Worm (Caenorhabditis elegans): ENCODE results near the gene Y69A2AR.50.

Y69A2AR.50 gene

DNA sequence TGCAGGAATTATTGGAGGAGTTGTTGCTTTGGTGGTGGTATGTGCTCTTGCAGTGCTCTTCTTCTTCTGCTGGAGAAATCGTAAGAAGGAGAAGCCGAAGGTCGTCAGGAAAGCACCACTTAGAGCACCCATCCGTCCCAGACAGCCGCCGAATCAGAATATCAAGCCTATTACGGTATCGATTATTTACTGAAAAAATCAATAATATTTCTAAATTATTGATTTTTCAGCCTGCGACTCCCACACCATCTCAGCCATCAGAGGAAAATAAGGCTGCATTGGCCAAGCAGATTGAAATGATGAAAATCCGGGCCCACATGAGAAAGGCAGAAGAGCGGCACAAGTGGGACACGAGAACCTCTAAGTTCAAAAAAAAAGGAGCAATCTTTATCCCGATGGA lies 6.0 kb upstream of the Y69A2AR.50 start:
- TF ChIP-seq unc-39 (tag; optimal IDR thresholded peaks at IDR 0.05) (no peak), unc-120 (tag; optimal IDR thresholded peaks at IDR 0.05; ENCODE audit: poor library complexity, severe bottlenecking) (no peak), drap-1 (GFP tag; optimal IDR thresholded peaks at IDR 0.05) (no peak), bed-3 (GFP tag; optimal IDR thresholded peaks at IDR 0.05) (no peak)

DNA sequence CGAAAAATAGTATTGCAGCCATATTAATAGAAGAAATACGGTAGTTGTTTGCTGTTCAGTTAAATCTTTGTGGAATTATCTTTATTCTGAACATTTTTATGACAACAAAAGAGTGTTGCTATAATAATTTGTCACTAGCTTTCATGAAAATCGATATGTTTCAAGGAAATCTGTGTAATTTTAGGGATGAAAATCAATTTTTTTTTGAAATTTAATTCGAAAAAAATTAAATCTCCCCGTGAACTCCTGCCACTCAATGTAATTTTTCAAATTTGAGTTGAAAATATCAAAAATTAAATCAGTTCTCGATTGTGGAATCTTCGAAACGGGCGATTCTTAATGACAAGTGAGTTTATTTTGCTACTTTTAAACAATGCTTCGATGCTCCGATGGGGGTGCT lies 813 bp upstream of the Y69A2AR.50 start, which contains the start of gene Y69A2AR.46:
Gene Y69A2AR.46, plus strand, starts transcription at position 301 of the 400 bp plus-strand sequence.
- TF ChIP-seq unc-120 (tag; optimal IDR thresholded peaks at IDR 0.05; ENCODE audit: poor library complexity, severe bottlenecking) (no peak), nhr-28 (tag; optimal IDR thresholded peaks at IDR 0.05) (no peak), nhr-76 (tag; optimal IDR thresholded peaks at IDR 0.05) (no peak), ceh-43 (GFP tag; optimal IDR thresholded peaks at IDR 0.05) (no peak), tbx-8 (GFP tag; optimal IDR thresholded peaks at IDR 0.05) (no peak), ztf-11 (tag; optimal IDR thresholded peaks at IDR 0.05) (no peak), cnd-1 (tag; optimal IDR thresholded peaks at IDR 0.05) (no peak), mls-2 (tag; optimal IDR thresholded peaks at IDR 0.05) (no peak), nhr-2 (tag; optimal IDR thresholded peaks at IDR 0.05) (no peak), flh-1 (GFP tag; optimal IDR thresholded peaks at IDR 0.05) (no peak), hlh-1 (tag; optimal IDR thresholded peaks at IDR 0.05) (no peak), sptf-1 (tag; optimal IDR thresholded peaks at IDR 0.05) (no peak), pha-4 (tag; optimal IDR thresholded peaks at IDR 0.05) (no peak), lin-13 (tag; optimal IDR thresholded peaks at IDR 0.05) (no peak), mab-5 (tag; optimal IDR thresholded peaks at IDR 0.05) (no peak), drap-1 (GFP tag; optimal IDR thresholded peaks at IDR 0.05) (no peak), nhr-12 (tag; optimal IDR thresholded peaks at IDR 0.05) (no peak), bed-3 (GFP tag; optimal IDR thresholded peaks at IDR 0.05) (no peak), M03D4.4 (tag; optimal IDR thresholded peaks at IDR 0.05) (no peak), lin-32 (GFP tag; optimal IDR thresholded peaks at IDR 0.05) (no peak)

DNA sequence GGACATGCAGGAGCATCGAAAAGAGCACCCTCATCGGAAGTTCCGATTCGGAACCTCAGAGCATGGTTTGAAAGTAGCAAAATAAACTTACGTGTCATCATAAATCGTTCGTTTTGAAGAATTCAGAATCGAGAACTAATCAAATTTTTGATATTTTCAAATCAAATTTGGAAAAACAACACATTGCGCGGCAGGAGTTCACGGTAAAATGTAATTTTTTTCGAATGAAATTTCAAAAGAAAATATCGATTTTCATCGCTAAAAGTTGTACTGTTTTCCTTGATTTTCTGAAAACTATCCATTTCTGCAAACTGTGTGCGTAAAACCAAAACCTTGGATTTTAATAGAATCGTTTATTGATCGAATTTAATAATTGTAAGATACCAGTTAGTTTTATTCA lies 1.8 kb downstream of the Y69A2AR.50 start, which contains the start of gene Y69A2AR.24:
Gene Y69A2AR.24, minus strand, starts transcription at position 101 of the 400 bp plus-strand sequence.
- TF ChIP-seq ceh-43 (GFP tag; optimal IDR thresholded peaks at IDR 0.05) (no peak), ces-1 (GFP tag; optimal IDR thresholded peaks at IDR 0.05) (no peak), M03D4.4 (tag; optimal IDR thresholded peaks at IDR 0.05) (no peak), mls-2 (tag; optimal IDR thresholded peaks at IDR 0.05) (no peak), snpc-4 (tag; optimal IDR thresholded peaks at IDR 0.05) (no peak), lin-13 (tag; optimal IDR thresholded peaks at IDR 0.05) (no peak), ztf-11 (tag; optimal IDR thresholded peaks at IDR 0.05) (no peak), lin-32 (GFP tag; optimal IDR thresholded peaks at IDR 0.05) (no peak), pha-4 (tag; optimal IDR thresholded peaks at IDR 0.05) (no peak), elt-1 (tag; optimal IDR thresholded peaks at IDR 0.05; ENCODE audit: borderline replicate concordance, insufficient read depth) (no peak), unc-62 (GFP tag; optimal IDR thresholded peaks at IDR 0.05) (no peak), ham-2 (GFP tag; optimal IDR thresholded peaks at IDR 0.05) (no peak), mab-5 (tag; optimal IDR thresholded peaks at IDR 0.05) (no peak), sem-2 (GFP tag; optimal IDR thresholded peaks at IDR 0.05) (no peak)

DNA sequence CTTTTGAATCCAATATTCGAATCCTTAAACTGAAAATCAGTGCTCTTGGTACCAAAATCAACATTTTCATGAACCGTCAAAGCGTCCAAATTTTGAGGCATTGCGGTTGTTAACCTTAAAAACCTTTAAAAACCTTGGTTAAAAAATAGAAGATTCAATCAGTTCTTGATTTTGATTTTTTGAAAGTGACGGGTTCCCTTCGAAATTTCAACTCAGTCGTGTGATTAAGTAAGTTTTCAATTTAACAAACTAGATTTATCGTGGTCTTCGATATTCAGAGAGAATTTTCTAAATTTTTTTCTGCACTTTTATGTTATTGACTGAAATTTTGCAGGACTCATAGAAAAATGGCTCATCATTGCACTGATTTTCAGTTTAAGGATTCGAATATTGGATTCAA lies 6.1 kb downstream of the Y69A2AR.50 start, which contains the start of the genes Y69A2AR.25 and Y69A2AR.12:
Gene Y69A2AR.25, minus strand, starts transcription at position 101 of the 400 bp plus-strand sequence.
Gene Y69A2AR.12, plus strand, starts transcription at position 348 of the 400 bp plus-strand sequence.
- TF ChIP-seq ham-2 (GFP tag; optimal IDR thresholded peaks at IDR 0.05), result no peak
- TF ChIP-seq unc-120 (tag; optimal IDR thresholded peaks at IDR 0.05; ENCODE audit: poor library complexity, severe bottlenecking), result no peak

DNA sequence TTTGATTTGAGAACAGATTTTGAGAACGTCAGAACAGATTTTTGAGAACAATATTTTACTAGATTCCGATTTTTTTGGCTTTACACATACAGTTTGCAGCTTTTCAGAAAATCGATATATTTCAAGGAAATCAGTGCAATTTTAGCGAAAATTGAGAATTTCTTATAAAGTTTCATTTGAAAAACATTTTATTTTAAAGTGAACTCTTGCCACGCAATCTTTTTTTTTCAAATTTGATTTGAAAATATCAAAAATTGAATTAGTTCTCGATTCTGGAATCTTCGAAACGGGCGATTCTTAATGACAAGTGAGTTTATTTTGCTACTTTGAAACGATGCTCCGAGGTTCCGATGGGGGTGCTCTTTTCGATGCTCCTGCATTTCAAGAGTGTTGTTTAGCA lies 9.9 kb downstream of the Y69A2AR.50 start, which contains the start of gene Y69A2AR.51:
Gene Y69A2AR.51, plus strand, starts transcription at position 301 of the 400 bp plus-strand sequence.
- TF ChIP-seq blmp-1 (tag; optimal IDR thresholded peaks at IDR 0.05) (no peak), M03D4.4 (tag; optimal IDR thresholded peaks at IDR 0.05) (no peak), ceh-39 (tag; optimal IDR thresholded peaks at IDR 0.05) (no peak), mep-1 (tag; optimal IDR thresholded peaks at IDR 0.05) (no peak), ceh-83 (GFP tag; optimal IDR thresholded peaks at IDR 0.05) (no peak), ztf-11 (tag; optimal IDR thresholded peaks at IDR 0.05) (no peak), unc-39 (tag; optimal IDR thresholded peaks at IDR 0.05) (no peak), lin-32 (GFP tag; optimal IDR thresholded peaks at IDR 0.05) (no peak), ces-1 (GFP tag; optimal IDR thresholded peaks at IDR 0.05) (no peak), zip-8 (tag; optimal IDR thresholded peaks at IDR 0.05) (no peak), sptf-1 (tag; optimal IDR thresholded peaks at IDR 0.05) (no peak), lin-13 (tag; optimal IDR thresholded peaks at IDR 0.05) (no peak), unc-120 (tag; optimal IDR thresholded peaks at IDR 0.05; ENCODE audit: poor library complexity, severe bottlenecking) (no peak), nhr-2 (tag; optimal IDR thresholded peaks at IDR 0.05) (no peak), flh-1 (GFP tag; optimal IDR thresholded peaks at IDR 0.05) (no peak), elt-1 (tag; optimal IDR thresholded peaks at IDR 0.05; ENCODE audit: borderline replicate concordance, insufficient read depth) (no peak), cnd-1 (tag; optimal IDR thresholded peaks at IDR 0.05) (no peak), nhr-28 (tag; optimal IDR thresholded peaks at IDR 0.05) (no peak)

All from whole organism, mixed stage, embryonic.